Worm (Caenorhabditis elegans) whole organism, mixed stage, embryonic: Measurements from ENCODE around the gene B0563.9.

ENCODE experiments used
- M03D4.4 ChIP-seq: sonication (generic microtip); optimal IDR thresholded peaks from 2 replicates; lab custom pipeline; 2017; ENCODE audit warnings: mild to moderate bottlenecking, missing genetic modification characterization, missing compliant biosample characterization
- bed-3 ChIP-seq: fragments of 200-800 bp; sonication (Bioruptor generic); optimal IDR thresholded peaks from 3 replicates; lab custom pipeline; 2018; ENCODE audit warnings: mild to moderate bottlenecking, missing genetic modification characterization, moderate library complexity, missing compliant biosample characterization
- ceh-39 ChIP-seq: fragments of 150-350 bp; optimal IDR thresholded peaks from 2 replicates; lab custom pipeline; 2014; ENCODE audit warnings: missing biosample characterization, missing genetic modification characterization
- ceh-83 ChIP-seq: fragments of 200-800 bp; sonication (Bioruptor generic); optimal IDR thresholded peaks from 2 replicates; lab custom pipeline; 2018; ENCODE audit warnings: mild to moderate bottlenecking, missing genetic modification characterization, missing compliant biosample characterization
- ces-1 ChIP-seq: fragments of 150-350 bp; optimal IDR thresholded peaks from 2 replicates; lab custom pipeline; 2014; ENCODE audit warnings: missing biosample characterization, missing genetic modification reagents, missing genetic modification characterization
- cnd-1 ChIP-seq: fragments of 200-800 bp; sonication (Bioruptor generic); optimal IDR thresholded peaks from 2 replicates; lab custom pipeline; 2018; ENCODE audit warnings: mild to moderate bottlenecking, missing genetic modification characterization, missing compliant biosample characterization
- drap-1 ChIP-seq: fragments of 200-800 bp; sonication (Bioruptor generic); optimal IDR thresholded peaks from 3 replicates; lab custom pipeline; 2018; ENCODE audit warnings: mild to moderate bottlenecking, missing genetic modification characterization, missing compliant biosample characterization
- elt-1 ChIP-seq: sonication (generic microtip); optimal IDR thresholded peaks from 2 replicates; lab custom pipeline; 2017; ENCODE audit warnings: missing genetic modification characterization, mild to moderate bottlenecking, missing compliant biosample characterization, antibody characterized with exemption, moderate library complexity, borderline replicate concordance; ENCODE audit not compliant: insufficient read depth
- elt-3 ChIP-seq: fragments of 150-350 bp; optimal IDR thresholded peaks from 2 replicates; lab custom pipeline; 2014; ENCODE audit warnings: missing biosample characterization, missing genetic modification characterization
- flh-1 ChIP-seq: fragments of 200-800 bp; sonication (Bioruptor generic); optimal IDR thresholded peaks from 2 replicates; lab custom pipeline; 2018; ENCODE audit warnings: mild to moderate bottlenecking, missing genetic modification characterization, moderate library complexity, missing compliant biosample characterization
- ham-2 ChIP-seq: fragments of 200-800 bp; sonication (Bioruptor generic); optimal IDR thresholded peaks from 2 replicates; lab custom pipeline; 2018; ENCODE audit warnings: mild to moderate bottlenecking, missing genetic modification characterization, missing compliant biosample characterization
- hlh-1 ChIP-seq: fragments of 150-350 bp; optimal IDR thresholded peaks from 2 replicates; lab custom pipeline; 2014; ENCODE audit warnings: missing biosample characterization, missing genetic modification reagents, missing genetic modification characterization
- lin-32 ChIP-seq: fragments of 200-800 bp; sonication (Bioruptor generic); optimal IDR thresholded peaks from 2 replicates; lab custom pipeline; 2018; ENCODE audit warnings: mild to moderate bottlenecking, missing genetic modification characterization, missing compliant biosample characterization
- lsy-2 ChIP-seq: fragments of 150-350 bp; optimal IDR thresholded peaks from 2 replicates; lab custom pipeline; 2014; ENCODE audit warnings: missing biosample characterization, missing genetic modification characterization
- mep-1 ChIP-seq: fragments of 150-350 bp; optimal IDR thresholded peaks from 2 replicates; lab custom pipeline; 2017; ENCODE audit warnings: missing biosample characterization, missing genetic modification reagents, missing genetic modification characterization, inconsistent platforms
- mls-2 ChIP-seq: sonication (generic microtip); optimal IDR thresholded peaks from 2 replicates; lab custom pipeline; 2016; ENCODE audit warnings: mild to moderate bottlenecking, missing genetic modification characterization, moderate library complexity, missing compliant biosample characterization
- nhr-12 ChIP-seq: fragments of 150-350 bp; optimal IDR thresholded peaks from 2 replicates; lab custom pipeline; 2014; ENCODE audit warnings: missing biosample characterization, missing genetic modification characterization
- nhr-2 ChIP-seq: fragments of 150-350 bp; optimal IDR thresholded peaks from 2 replicates; lab custom pipeline; 2014; ENCODE audit warnings: missing biosample characterization, missing genetic modification characterization
- nhr-237 ChIP-seq: fragments of 150-350 bp; optimal IDR thresholded peaks from 2 replicates; lab custom pipeline; 2014; ENCODE audit warnings: missing biosample characterization, missing genetic modification characterization
- nhr-28 ChIP-seq: fragments of 150-350 bp; optimal IDR thresholded peaks from 2 replicates; lab custom pipeline; 2014; ENCODE audit warnings: missing biosample characterization, missing genetic modification characterization
- nhr-76 ChIP-seq: sonication (generic microtip); optimal IDR thresholded peaks from 2 replicates; lab custom pipeline; 2017; ENCODE audit warnings: missing biosample characterization, missing genetic modification characterization
- sem-2 ChIP-seq: fragments of 200-800 bp; sonication (Bioruptor generic); optimal IDR thresholded peaks from 2 replicates; lab custom pipeline; 2018; ENCODE audit warnings: mild to moderate bottlenecking, missing genetic modification characterization, missing compliant biosample characterization
- snpc-4 ChIP-seq: fragments of 150-350 bp; optimal IDR thresholded peaks from 2 replicates; lab custom pipeline; 2014; ENCODE audit warnings: missing biosample characterization, missing genetic modification characterization
- tbx-8 ChIP-seq: fragments of 200-800 bp; sonication (Bioruptor generic); optimal IDR thresholded peaks from 2 replicates; lab custom pipeline; 2018; ENCODE audit warnings: mild to moderate bottlenecking, missing genetic modification characterization, moderate library complexity, missing compliant biosample characterization
- unc-120 ChIP-seq: sonication (generic microtip); optimal IDR thresholded peaks from 2 replicates; lab custom pipeline; 2017; ENCODE audit warnings: missing genetic modification characterization, missing compliant biosample characterization; ENCODE audit not compliant: poor library complexity, severe bottlenecking
- unc-39 ChIP-seq: fragments of 150-350 bp; optimal IDR thresholded peaks from 2 replicates; lab custom pipeline; 2014; ENCODE audit warnings: missing biosample characterization, missing genetic modification characterization
- unc-62 ChIP-seq: fragments of 150-350 bp; optimal IDR thresholded peaks from 2 replicates; lab custom pipeline; 2014; ENCODE audit warnings: missing biosample characterization, missing genetic modification reagents, missing genetic modification characterization
- ztf-11 ChIP-seq: fragments of 150-350 bp; optimal IDR thresholded peaks from 2 replicates; lab custom pipeline; 2014; ENCODE audit warnings: missing biosample characterization, missing genetic modification characterization

The B0563.9 gene

ce11 chrX:9154216-9154615, 14.1 kb upstream of the B0563.9 start, which contains the start of gene B0563.7:
B0563.7 (minus strand) TSS chrX:9154316.
- TF ChIP-seq snpc-4 (tag; lab: Kevin White, UChicago) (no peak), nhr-28 (tag; lab: Kevin White, UChicago) (no peak), M03D4.4 (tag; lab: Kevin White, UChicago) (no peak)

- TF ChIP-seq flh-1 (GFP tag; lab: Kevin White, UChicago), result no peak
- TF ChIP-seq, all 35 proteins: peak for 0
Observed at ce11 chrX:9155751-9156150, 12.6 kb upstream of the B0563.9 start.

- TF ChIP-seq hlh-1 (tag; lab: Kevin White, UChicago), result peak; percentile 96
- peak; percentile 66 for TF ChIP-seq unc-62 (GFP tag; lab: Kevin White, UChicago)
- TF ChIP-seq ces-1, result peak; percentile 88
- TF ChIP-seq unc-120 (tag; lab: Kevin White, UChicago), result peak; percentile 73
- no peak for TF ChIP-seq snpc-4 (tag; lab: Kevin White, UChicago)
- TF ChIP-seq elt-3 (tag; lab: Kevin White, UChicago), result no peak
- TF ChIP-seq mep-1 (tag; lab: Kevin White, UChicago), result no peak
Observed at ce11 chrX:9161253-9161904, 7.0 kb upstream of the B0563.9 start.

- TF ChIP-seq flh-1 (GFP tag; lab: Kevin White, UChicago) (no peak), mep-1 (tag; lab: Kevin White, UChicago) (no peak), ceh-39 (tag; lab: Kevin White, UChicago) (no peak), ceh-83 (GFP tag; lab: Kevin White, UChicago) (no peak), unc-39 (tag; lab: Kevin White, UChicago) (no peak), mls-2 (no peak), nhr-12 (tag; lab: Kevin White, UChicago) (no peak), nhr-76 (tag; lab: Kevin White, UChicago) (no peak), nhr-28 (tag; lab: Kevin White, UChicago) (no peak), drap-1 (GFP tag; lab: Kevin White, UChicago) (no peak), lin-32 (GFP tag; lab: Kevin White, UChicago) (no peak), ztf-11 (tag; lab: Kevin White, UChicago) (no peak), snpc-4 (tag; lab: Kevin White, UChicago) (no peak), elt-3 (tag; lab: Kevin White, UChicago) (no peak), lsy-2 (no peak), unc-62 (GFP tag; lab: Kevin White, UChicago) (no peak), nhr-2 (tag; lab: Kevin White, UChicago) (no peak), sem-2 (GFP tag; lab: Kevin White, UChicago) (no peak), ham-2 (GFP tag; lab: Kevin White, UChicago) (no peak), nhr-237 (tag; lab: Kevin White, UChicago) (no peak)
Observed at ce11 chrX:9162864-9163263, 5.5 kb upstream of the B0563.9 start, which contains the start of gene tsp-11. tsp-11 (plus strand) TSS chrX:9163164.

- TF ChIP-seq unc-120 (tag; lab: Kevin White, UChicago) (no peak), elt-3 (tag; lab: Kevin White, UChicago) (no peak), hlh-1 (tag; lab: Kevin White, UChicago) (no peak), bed-3 (no peak), nhr-76 (tag; lab: Kevin White, UChicago) (no peak), elt-1 (tag; lab: Kevin White, UChicago) (no peak)
- TF ChIP-seq, all 35 proteins: peak for 0
Observed at ce11 chrX:9166921-9167320, 1.4 kb upstream of the B0563.9 start, which contains the start of gene B0563.10. B0563.10 (minus strand) TSS chrX:9167245.

ce11 chrX:9170058-9170457, 1.7 kb downstream of the B0563.9 start:
- TF ChIP-seq bed-3 (no peak), nhr-2 (tag; lab: Kevin White, UChicago) (no peak), nhr-12 (tag; lab: Kevin White, UChicago) (no peak), sem-2 (GFP tag; lab: Kevin White, UChicago) (no peak), ces-1 (no peak), cnd-1 (tag; lab: Kevin White, UChicago) (no peak), tbx-8 (GFP tag; lab: Kevin White, UChicago) (no peak)
